Worm (Caenorhabditis elegans) whole organism, L4 larva: ENCODE data around the gene F47B8.2.
A peak's percentile ranks its signal among the peaks of the same experiment; 100 is the strongest.

Source experiments
- D1046.2 ChIP-seq: fragments of 200-800 bp; sonication (Bioruptor generic); IDR thresholded peaks from 2 replicates; pipeline ENCODE4 v1.3.6; 2022; ENCODE audit warnings: missing genetic modification characterization, missing compliant biosample characterization
- F49E8.2 ChIP-seq: sonication (generic microtip); optimal IDR thresholded peaks from 2 replicates; lab custom pipeline; 2016; ENCODE audit warnings: missing compliant biosample characterization, mild to moderate bottlenecking, missing genetic modification characterization, borderline replicate concordance
- Y75B8A.6 ChIP-seq: fragments of 200-800 bp; sonication (Bioruptor generic); IDR thresholded peaks from 2 replicates; pipeline ENCODE4 v1.3.6; 2022; ENCODE audit warnings: missing genetic modification reagents, missing genetic modification characterization, missing compliant biosample characterization
- mdt-29 ChIP-seq: fragments of 200-800 bp; sonication (Bioruptor generic); IDR thresholded peaks from 2 replicates; pipeline ENCODE4 v1.3.6; 2022; ENCODE audit warnings: missing genetic modification reagents, missing genetic modification characterization, missing compliant biosample characterization

DNA sequence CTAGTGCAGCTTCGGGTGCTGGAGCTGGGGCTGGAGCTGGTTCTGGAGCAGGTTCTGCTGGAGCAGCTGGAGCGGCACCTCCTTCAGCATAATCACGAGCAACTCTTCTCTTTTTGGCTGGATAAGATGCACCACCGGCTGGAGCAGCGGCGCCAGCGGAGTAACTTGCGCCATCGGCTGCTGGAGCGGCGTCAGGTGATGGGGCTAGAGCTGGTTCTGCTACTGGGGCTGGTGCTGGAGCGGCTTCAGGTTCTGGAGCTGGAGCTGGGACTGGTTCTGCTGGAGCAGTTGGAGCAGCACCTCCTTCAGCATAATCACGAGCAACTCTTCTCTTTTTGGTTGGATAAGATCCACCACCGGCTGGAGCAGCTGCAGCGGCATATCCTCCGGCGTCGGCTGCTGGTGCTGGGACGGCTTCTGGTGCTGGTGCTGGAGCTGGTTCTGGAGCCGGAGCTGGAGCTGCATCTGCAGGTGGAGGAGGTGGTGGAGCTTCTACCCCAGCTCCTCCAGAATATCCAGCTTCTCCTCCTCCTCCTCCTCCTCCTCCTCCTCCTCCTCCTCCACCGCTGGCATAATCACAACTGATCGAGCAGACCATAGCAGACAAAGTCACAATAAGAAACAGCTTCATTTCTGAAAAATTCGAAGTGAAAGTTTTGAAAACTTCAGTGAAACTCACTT, 2.8 kb upstream of the F47B8.2 start, which contains the start of gene F47B8.13:
- TF ChIP-seq mdt-29 (GFP tag; lab: Robert Waterston, UW): no peak
- no peak for TF ChIP-seq F49E8.2 (tag; lab: Kevin White, UChicago)
- 0 out of 2 replicates have a peak, but pooled peaks have one; percentile 4 for TF ChIP-seq D1046.2
- TF ChIP-seq Y75B8A.6 (GFP tag; lab: Robert Waterston, UW): no peak
